Worm (Caenorhabditis elegans) whole organism, late embryonic: ENCODE results near the gene ZC13.10.

Experiments
- F13H6.1 ChIP-seq: sonication (generic microtip); optimal IDR thresholded peaks from 2 replicates; lab custom pipeline; 2016; ENCODE audit warnings: missing genetic modification characterization, missing compliant biosample characterization
- T23F11.4 ChIP-seq: fragments of 200-800 bp; sonication (Bioruptor generic); optimal IDR thresholded peaks from 2 replicates; lab custom pipeline; 2018; ENCODE audit warnings: mild to moderate bottlenecking, missing genetic modification characterization, missing compliant biosample characterization
- Y22D7AL.16 ChIP-seq: sonication (generic microtip); optimal IDR thresholded peaks from 2 replicates; lab custom pipeline; 2016; ENCODE audit warnings: missing genetic modification characterization, missing compliant biosample characterization
- ama-1 ChIP-seq: fragments of 150-350 bp; optimal IDR thresholded peaks from 2 replicates; lab custom pipeline; 2014
- ceh-9 ChIP-seq: sonication (generic microtip); optimal IDR thresholded peaks from 2 replicates; lab custom pipeline; 2016; ENCODE audit warnings: mild to moderate bottlenecking, missing genetic modification characterization, inconsistent platforms, missing compliant biosample characterization
- fkh-10 ChIP-seq: fragments of 150-350 bp; optimal IDR thresholded peaks from 2 replicates; lab custom pipeline; 2014; ENCODE audit warnings: missing biosample characterization, missing genetic modification reagents, missing genetic modification characterization
- nfya-1 ChIP-seq: sonication (generic microtip); optimal IDR thresholded peaks from 2 replicates; lab custom pipeline; 2017; ENCODE audit warnings: missing genetic modification characterization, mild to moderate bottlenecking, missing compliant biosample characterization, antibody characterized with exemption, moderate library complexity
- npax-4 ChIP-seq: sonication (generic microtip); optimal IDR thresholded peaks from 2 replicates; lab custom pipeline; 2016; ENCODE audit warnings: missing genetic modification characterization, missing compliant biosample characterization
- pat-9 ChIP-seq: fragments of 200-800 bp; sonication (Bioruptor generic); optimal IDR thresholded peaks from 2 replicates; lab custom pipeline; 2018; ENCODE audit warnings: mild to moderate bottlenecking, missing genetic modification characterization, moderate library complexity, missing compliant biosample characterization
- rnt-1 ChIP-seq: sonication (generic microtip); optimal IDR thresholded peaks from 2 replicates; lab custom pipeline; 2016; ENCODE audit warnings: missing genetic modification characterization, missing compliant biosample characterization
- unc-55 ChIP-seq: sonication (generic microtip); optimal IDR thresholded peaks from 2 replicates; lab custom pipeline; 2017; ENCODE audit warnings: missing biosample characterization, missing genetic modification reagents, missing genetic modification characterization

DNA sequence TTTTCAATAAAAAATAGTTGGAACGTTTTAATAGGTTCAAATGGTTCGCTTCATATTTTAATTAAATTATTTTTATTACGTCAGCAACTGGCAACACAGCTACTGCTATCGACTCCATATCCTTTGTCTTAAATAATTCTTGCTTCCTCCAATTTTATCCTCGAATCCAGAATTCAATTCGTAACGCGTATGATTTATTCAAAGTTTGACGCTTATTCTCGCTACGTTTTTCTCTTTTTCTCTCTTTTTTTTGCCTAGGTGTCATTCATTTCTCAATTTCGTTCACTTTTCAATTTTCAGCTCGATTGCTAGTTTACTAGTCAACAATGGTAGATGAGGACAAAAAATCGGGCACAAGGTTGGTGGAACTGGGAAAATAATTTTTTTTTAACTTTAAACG is 48.1 kb upstream of the ZC13.10 start, which contains the start of gene arr-1:
- TF ChIP-seq rnt-1: no peak
- TF ChIP-seq ama-1 (lab: Kevin White, UChicago): no peak
- no peak for TF ChIP-seq unc-55 (GFP tag; lab: Kevin White, UChicago)
- TF ChIP-seq npax-4 (tag; lab: Kevin White, UChicago): no peak
- no peak for TF ChIP-seq fkh-10 (GFP tag; lab: Kevin White, UChicago)
- no peak for TF ChIP-seq ceh-9
- no peak for TF ChIP-seq nfya-1 (tag; lab: Kevin White, UChicago)
- TF ChIP-seq T23F11.4 (GFP tag; lab: Kevin White, UChicago): no peak
- TF ChIP-seq F13H6.1 (tag; lab: Kevin White, UChicago): no peak
- no peak for TF ChIP-seq Y22D7AL.16 (tag; lab: Kevin White, UChicago)
- TF ChIP-seq pat-9: no peak
